Fruit fly (Drosophila melanogaster) whole organism, prepupa: ENCODE data around the gene Sfxn2.

Source experiments
- Blimp-1 ChIP-seq: fragments of 200-800 bp; sonication (Bioruptor generic); optimal IDR thresholded peaks from 3 replicates; lab custom pipeline; 2017; ENCODE audit warnings: missing biosample characterization, missing genetic modification characterization, mild to moderate bottlenecking, moderate library complexity, missing genetic modification reagents
- CG10631 ChIP-seq: fragments of 200-800 bp; sonication (Bioruptor generic); optimal IDR thresholded peaks from 2 replicates; lab custom pipeline; 2016; ENCODE audit warnings: missing biosample characterization, missing genetic modification characterization
- CG1621 ChIP-seq: fragments of 200-800 bp; sonication (Bioruptor generic); optimal IDR thresholded peaks from 3 replicates; lab custom pipeline; 2018; ENCODE audit warnings: missing biosample characterization, mild to moderate bottlenecking, missing genetic modification characterization
- CG4318 ChIP-seq: fragments of 200-800 bp; sonication (Bioruptor generic); optimal IDR thresholded peaks from 3 replicates; lab custom pipeline; 2017; ENCODE audit warnings: missing biosample characterization, mild to moderate bottlenecking, missing genetic modification characterization
- CG6276 ChIP-seq: fragments of 200-800 bp; sonication (Bioruptor generic); optimal IDR thresholded peaks from 2 replicates; lab custom pipeline; 2017; ENCODE audit warnings: missing biosample characterization, mild to moderate bottlenecking, missing genetic modification characterization
- CG8632 ChIP-seq: fragments of 200-800 bp; sonication (Bioruptor generic); optimal IDR thresholded peaks from 3 replicates; lab custom pipeline; 2016; ENCODE audit warnings: missing biosample characterization, missing genetic modification characterization
- Ets21C ChIP-seq: fragments of 200-800 bp; sonication (Bioruptor generic); optimal IDR thresholded peaks from 3 replicates; lab custom pipeline; 2016; ENCODE audit warnings: missing biosample characterization, missing genetic modification characterization
- Lpt ChIP-seq: fragments of 200-800 bp; sonication (Bioruptor generic); optimal IDR thresholded peaks from 3 replicates; lab custom pipeline; 2016; ENCODE audit warnings: missing biosample characterization, missing genetic modification characterization
- OdsH ChIP-seq: fragments of 200-800 bp; sonication (Bioruptor generic); optimal IDR thresholded peaks from 3 replicates; lab custom pipeline; 2016; ENCODE audit warnings: missing biosample characterization, missing genetic modification characterization
- fd59A ChIP-seq: fragments of 200-800 bp; sonication (Bioruptor generic); optimal IDR thresholded peaks from 2 replicates; lab custom pipeline; 2017; ENCODE audit warnings: missing biosample characterization, mild to moderate bottlenecking, missing genetic modification characterization, missing genetic modification reagents
- net ChIP-seq: fragments of 200-800 bp; sonication (Bioruptor generic); optimal IDR thresholded peaks from 3 replicates; lab custom pipeline; 2016; ENCODE audit warnings: missing biosample characterization, missing genetic modification characterization

- TF ChIP-seq fd59A (GFP tag; lab: Kevin White, UChicago) (no peak), CG8632 (GFP tag; lab: Kevin White, UChicago) (no peak), net (GFP tag; lab: Kevin White, UChicago) (no peak), OdsH (GFP tag; lab: Kevin White, UChicago) (no peak), CG6276 (no peak), Ets21C (GFP tag; lab: Kevin White, UChicago) (no peak), CG1621 (tag; lab: Kevin White, UChicago) (no peak), Lpt (GFP tag; lab: Kevin White, UChicago) (no peak), CG10631 (no peak), Blimp-1 (GFP tag; lab: Kevin White, UChicago) (no peak), CG4318 (GFP tag; lab: Kevin White, UChicago) (no peak)
Observed at dm6 chr3L:19015454-19016054, 47.4 kb upstream of the Sfxn2 start.
